Worm (Caenorhabditis elegans): ENCODE data around the gene fat-3.

The fat-3 gene

ce11 chrIV:9797304-9798003 lies 5.4 kb upstream of the fat-3 start, which contains the start of gene T13F2.2 (continued):
- TF ChIP-seq lir-3 (tag; optimal IDR thresholded peaks at IDR 0.05) (no peak), R02D3.7 (tag; optimal IDR thresholded peaks at IDR 0.05) (no peak), unc-39 (tag; optimal IDR thresholded peaks at IDR 0.05) (no peak)

- TF ChIP-seq mxl-2 (GFP tag; conservative IDR thresholded peaks at IDR 0.05), result no peak
- TF ChIP-seq Y48G9A.11 (GFP tag; IDR thresholded peaks at IDR 0.05), result no peak
- TF ChIP-seq ces-1 (GFP tag; optimal IDR thresholded peaks at IDR 0.05), result peak; percentile 92
- TF ChIP-seq ctbp-1 (GFP tag; IDR thresholded peaks at IDR 0.05), result peak; percentile 61; the same call in 1 of the 2 replicates
- TF ChIP-seq cey-2 (tag; optimal IDR thresholded peaks at IDR 0.05; ENCODE audit: borderline replicate concordance, insufficient read depth), result no peak
- no peak for TF ChIP-seq daf-12 (tag; optimal IDR thresholded peaks at IDR 0.05)
- TF ChIP-seq lin-1 (GFP tag; IDR thresholded peaks at IDR 0.05), result no peak
- TF ChIP-seq mdt-29 (GFP tag; IDR thresholded peaks at IDR 0.05), result no peak
- no peak for TF ChIP-seq daf-16 (GFP tag; optimal IDR thresholded peaks at IDR 0.05)
- TF ChIP-seq daf-16 (tag; optimal IDR thresholded peaks at IDR 0.05), result peak; percentile 32
- 0 out of 2 replicates have a peak, but pooled peaks have one; percentile 37 for TF ChIP-seq dmd-6 (GFP tag; IDR thresholded peaks at IDR 0.05)
- no peak for TF ChIP-seq tra-1 (GFP tag; IDR thresholded peaks at IDR 0.05)
- TF ChIP-seq mes-2 (tag; optimal IDR thresholded peaks at IDR 0.05; ENCODE audit: poor library complexity, severe bottlenecking), result peak; percentile 4
- no peak for TF ChIP-seq vab-7 (GFP tag; IDR thresholded peaks at IDR 0.05)
- no peak for TF ChIP-seq pqm-1 (tag; optimal IDR thresholded peaks at IDR 0.05)
- no peak for TF ChIP-seq aha-1 (tag)
- no peak for TF ChIP-seq zfp-3 (GFP tag; conservative IDR thresholded peaks at IDR 0.05)
- TF ChIP-seq nhr-6 (tag; optimal IDR thresholded peaks at IDR 0.05), result no peak
- TF ChIP-seq hlh-30 (tag; optimal IDR thresholded peaks at IDR 0.05; ENCODE audit: insufficient read depth), result peak; percentile 27
- TF ChIP-seq D1046.2 (GFP tag; IDR thresholded peaks at IDR 0.05), result no peak
- no peak for TF ChIP-seq F37D6.2 (tag; optimal IDR thresholded peaks at IDR 0.05)
- TF ChIP-seq ZK546.5 (tag; optimal IDR thresholded peaks at IDR 0.05), result no peak
Measured at ce11 chrIV:9798307-9798706, 4.5 kb upstream of the fat-3 start.

- TF ChIP-seq ama-1 (optimal IDR thresholded peaks at IDR 0.05) (no peak), ceh-82 (tag; optimal IDR thresholded peaks at IDR 0.05) (no peak), skn-1 (tag; optimal IDR thresholded peaks at IDR 0.05) (no peak), jun-1 (tag; optimal IDR thresholded peaks at IDR 0.05) (no peak), dmd-6 (GFP tag; IDR thresholded peaks at IDR 0.05) (no peak), tra-1 (GFP tag; IDR thresholded peaks at IDR 0.05) (no peak), nhr-237 (tag; optimal IDR thresholded peaks at IDR 0.05) (no peak), zip-11 (GFP tag; IDR thresholded peaks at IDR 0.05) (no peak), lsy-2 (tag; optimal IDR thresholded peaks at IDR 0.05) (no peak), mdl-1 (tag; optimal IDR thresholded peaks at IDR 0.05) (no peak), nhr-6 (tag; optimal IDR thresholded peaks at IDR 0.05) (no peak)
Measured at ce11 chrIV:9799129-9799528, 3.7 kb upstream of the fat-3 start, which contains the start of gene fat-4. fat-4 (plus strand) TSS chrIV:9799429.

ce11 chrIV:9799664-9800063 lies 3.2 kb upstream of the fat-3 start:
- TF ChIP-seq lsy-2 (tag; optimal IDR thresholded peaks at IDR 0.05) (peak in 1 of 2 experiments; percentile 4), T20F7.1 (GFP tag; optimal IDR thresholded peaks at IDR 0.05) (peak; percentile 28), dve-1 (tag; optimal IDR thresholded peaks at IDR 0.05; ENCODE audit: insufficient read depth) (peak; percentile 41), hlh-30 (tag; optimal IDR thresholded peaks at IDR 0.05; ENCODE audit: insufficient read depth) (peak; percentile 42), aha-1 (tag) (peak; percentile 84), nhr-102 (tag; optimal IDR thresholded peaks at IDR 0.05) (no peak), dmd-6 (GFP tag; IDR thresholded peaks at IDR 0.05) (peak; percentile 24; the same call in 1 of the 2 replicates), mxl-2 (GFP tag; conservative IDR thresholded peaks at IDR 0.05) (peak; percentile 93), daf-16 (GFP tag; optimal IDR thresholded peaks at IDR 0.05) (no peak), daf-16 (tag; optimal IDR thresholded peaks at IDR 0.05) (peak; percentile 53), hlh-11 (tag; optimal IDR thresholded peaks at IDR 0.05) (peak; percentile 55), lin-1 (GFP tag; IDR thresholded peaks at IDR 0.05) (no peak), F49E8.2 (tag; optimal IDR thresholded peaks at IDR 0.05; ENCODE audit: borderline replicate concordance) (no peak)
